Fruit fly (Drosophila melanogaster) S2 (cell line): ENCODE data around the gene CG10026.
A peak's percentile ranks its signal among the peaks of the same experiment; 100 is the strongest.

Experiments
- CG8478 ChIP-seq: fragments of >200 bp; optimal IDR thresholded peaks from 2 replicates; lab custom pipeline; 2018
- CTCF ChIP-seq, 2 experiments: fragments of >200 bp; optimal IDR thresholded peaks; 2 replicates each; lab custom pipeline; 2018

CG10026 gene

DNA sequence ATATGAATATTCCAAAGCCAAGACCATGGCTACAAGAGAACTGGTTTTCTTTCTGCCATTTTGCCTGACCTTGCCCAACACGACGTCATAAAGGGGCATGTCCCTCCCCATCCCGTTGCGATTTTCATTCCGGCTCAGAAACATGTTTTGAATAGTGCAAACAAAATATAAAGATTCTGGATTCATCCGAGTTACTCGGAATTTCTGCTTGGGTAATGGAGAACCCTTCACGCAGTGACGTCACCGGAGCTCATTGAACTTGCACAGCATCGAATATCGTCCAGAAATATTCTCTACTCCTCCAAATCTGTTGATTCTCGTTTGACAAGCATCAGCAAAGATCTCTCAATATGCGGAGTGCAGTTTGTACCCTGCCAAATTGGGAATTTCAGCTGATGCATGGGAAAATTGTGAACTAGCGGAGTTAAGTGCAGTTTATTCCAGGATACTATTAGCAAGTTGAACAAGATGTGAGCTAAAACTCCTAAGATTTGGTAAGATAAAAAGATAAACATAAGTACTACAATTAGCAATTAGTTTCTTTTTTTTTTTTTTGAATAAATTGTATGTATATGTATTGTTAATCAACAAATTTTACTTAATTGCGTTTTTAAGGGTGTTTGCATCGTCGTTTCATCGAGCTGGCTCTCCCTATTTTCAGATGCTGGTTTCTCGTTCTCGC is at the start of gene CG10026:
Gene CG10026 (plus strand): TSS at position 187 of the 682 bp plus-strand sequence.
- TF ChIP-seq CTCF (optimal IDR thresholded peaks at IDR 0.05; lab: Kevin White, UChicago) = no peak
- no peak for TF ChIP-seq CG8478

DNA sequence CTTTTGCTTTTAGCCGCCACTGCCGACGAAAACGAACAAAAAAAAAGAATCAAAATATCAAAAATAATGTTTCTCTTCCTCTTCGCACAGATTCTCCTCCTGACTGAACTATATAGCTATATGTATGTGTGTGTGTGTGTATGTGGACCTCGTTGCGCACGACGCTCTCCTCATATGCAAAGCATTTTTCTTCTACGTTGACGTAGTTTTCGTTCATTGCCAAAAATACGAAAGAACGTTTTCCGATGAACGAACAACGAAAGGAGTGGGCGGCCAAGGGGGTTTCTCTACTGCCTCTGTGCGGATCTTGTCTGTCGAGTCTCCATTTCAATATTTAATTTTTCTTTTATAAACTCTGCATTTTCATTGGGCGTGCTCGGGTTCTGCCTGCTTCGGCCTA is 49.3 kb upstream of the CG10026 start:
- TF ChIP-seq CTCF (optimal IDR thresholded peaks at IDR 0.05; lab: Kevin White, UChicago) (no peak), CG8478 (no peak)

DNA sequence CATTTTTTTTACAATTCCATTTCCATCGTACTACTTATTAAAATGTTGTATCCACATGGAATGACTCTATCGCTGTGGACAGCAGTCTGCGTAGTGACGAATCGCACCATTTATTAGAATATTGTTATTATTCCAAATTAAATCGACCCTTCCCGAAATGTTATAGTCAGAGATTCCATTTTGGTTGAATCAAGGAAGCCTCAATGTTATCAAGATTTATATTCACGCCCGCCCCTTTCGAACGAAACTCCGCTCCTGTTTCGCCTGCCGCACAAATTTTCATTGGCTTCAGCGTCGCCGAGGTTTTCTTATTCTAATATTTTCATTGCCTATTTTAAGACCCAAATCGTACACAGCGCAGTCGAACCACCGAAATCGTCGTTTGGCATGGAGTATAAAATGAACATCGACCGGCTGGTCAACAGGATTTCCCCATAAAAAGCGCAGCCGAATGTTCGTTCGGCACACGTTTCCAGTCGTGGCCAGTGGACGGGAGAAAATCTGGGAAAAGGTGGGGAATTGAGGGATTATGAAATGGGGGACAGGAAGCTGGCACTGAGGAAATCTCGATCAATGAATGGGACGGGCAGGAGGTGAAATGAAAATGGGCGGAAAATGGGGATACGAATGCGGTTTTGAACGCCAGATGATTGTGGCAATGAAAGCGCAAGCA is 48.2 kb upstream of the CG10026 start:
- TF ChIP-seq CG8478 = no peak
- TF ChIP-seq CTCF (optimal IDR thresholded peaks at IDR 0.05; lab: Kevin White, UChicago) = no peak

DNA sequence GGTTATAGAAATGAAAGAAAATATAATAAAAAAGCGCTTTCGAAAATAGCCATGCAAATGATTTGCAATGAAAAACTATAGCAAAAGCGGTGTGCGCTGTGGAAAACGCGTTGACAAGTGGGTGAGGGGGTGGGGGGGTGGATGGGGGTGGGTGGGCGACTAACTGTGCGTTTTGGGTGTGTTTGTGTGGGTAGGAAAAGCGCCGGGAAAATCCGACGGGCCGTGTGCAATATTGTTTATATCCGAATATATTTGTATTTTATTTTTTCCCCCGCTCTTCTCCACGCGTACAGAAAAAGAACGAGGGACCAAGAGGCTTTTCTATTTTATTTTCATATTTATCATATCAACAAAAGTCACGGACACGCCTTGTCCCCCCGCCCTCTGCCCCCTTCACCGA is 47.6 kb upstream of the CG10026 start:
- TF ChIP-seq CTCF (optimal IDR thresholded peaks at IDR 0.05; lab: Kevin White, UChicago) = no peak
- no peak for TF ChIP-seq CG8478

DNA sequence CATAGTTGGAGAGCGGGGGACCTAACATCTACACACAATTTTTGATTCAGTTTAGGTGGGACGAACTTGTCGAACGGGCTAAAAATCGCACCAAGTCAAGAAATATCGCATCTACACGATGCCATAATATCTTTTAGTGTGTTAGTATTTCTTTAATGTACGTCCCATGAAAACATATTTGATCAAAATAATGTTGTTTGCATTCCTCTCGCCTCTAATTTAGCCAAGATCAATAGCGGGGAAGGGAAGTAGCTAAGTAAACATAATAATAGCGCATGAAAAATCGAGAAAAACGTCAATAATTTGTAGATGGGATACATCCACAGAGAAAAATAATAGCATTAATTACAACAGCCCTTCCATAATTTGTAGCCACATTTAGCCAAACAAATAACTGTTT is 42.1 kb upstream of the CG10026 start:
- no peak for TF ChIP-seq CG8478
- no peak for TF ChIP-seq CTCF (optimal IDR thresholded peaks at IDR 0.05; lab: Kevin White, UChicago)

DNA sequence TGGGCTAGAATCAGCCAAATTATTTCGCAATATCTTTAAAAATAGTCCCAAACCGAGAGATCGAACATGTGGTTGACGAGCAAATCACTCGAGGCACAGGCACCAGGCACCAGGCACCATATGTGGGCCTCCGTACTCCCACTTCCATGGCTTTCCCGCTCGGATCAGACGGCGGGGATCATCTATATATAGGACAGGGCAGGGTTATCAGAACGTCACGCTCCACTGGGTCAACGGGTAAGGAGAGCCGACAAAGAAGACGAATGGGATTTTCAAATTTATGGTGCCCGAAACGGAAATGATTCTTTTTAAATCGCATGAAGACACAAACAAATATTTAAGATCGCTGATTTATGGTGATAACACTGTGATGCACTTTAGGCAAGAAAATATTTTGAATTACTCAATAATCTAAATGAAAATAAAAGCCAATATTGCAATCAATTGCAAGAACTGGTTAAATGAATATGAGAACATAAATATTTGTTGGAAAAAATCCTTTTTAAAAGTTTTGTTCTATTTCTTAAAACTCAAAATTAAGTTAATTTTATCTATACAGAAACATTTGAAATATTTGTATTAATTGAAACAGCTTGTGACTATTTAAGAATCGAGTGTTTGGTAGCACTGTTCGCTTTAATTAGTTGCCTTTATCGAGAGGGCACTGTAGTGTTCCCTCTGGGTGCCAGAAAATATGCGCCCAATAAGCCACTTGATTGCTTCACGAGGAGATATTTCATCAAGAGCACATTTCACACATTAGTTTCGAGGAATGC is 40.8 kb upstream of the CG10026 start:
- TF ChIP-seq CG8478 (no peak), CTCF (optimal IDR thresholded peaks at IDR 0.05; lab: Kevin White, UChicago) (no peak)

DNA sequence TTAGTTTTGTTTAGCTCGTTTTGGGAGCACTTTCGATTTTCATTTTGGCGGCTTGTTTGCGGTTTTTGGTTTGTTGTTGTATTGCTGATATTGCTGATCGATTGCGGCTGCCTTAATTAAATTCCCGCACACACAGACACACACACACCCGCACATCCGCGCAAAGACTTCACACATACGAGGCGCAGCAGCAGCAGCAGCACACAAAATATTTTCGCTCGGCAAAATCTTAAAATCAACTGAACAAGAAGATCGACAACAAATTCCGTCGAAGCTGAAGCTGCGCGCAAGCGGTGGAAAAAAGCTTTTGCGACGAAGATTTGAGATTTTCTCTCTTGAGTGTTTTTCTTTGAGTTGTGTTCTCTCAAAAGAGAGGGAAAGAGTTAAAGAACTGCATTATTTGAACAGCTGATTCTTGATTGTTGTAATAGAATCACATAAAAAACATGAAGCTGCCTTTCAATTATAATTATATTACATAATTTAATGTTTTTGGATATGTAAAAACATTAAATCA is 39.8 kb upstream of the CG10026 start:
- TF ChIP-seq CTCF (optimal IDR thresholded peaks at IDR 0.05; lab: Kevin White, UChicago) (no peak), CG8478 (no peak)

DNA sequence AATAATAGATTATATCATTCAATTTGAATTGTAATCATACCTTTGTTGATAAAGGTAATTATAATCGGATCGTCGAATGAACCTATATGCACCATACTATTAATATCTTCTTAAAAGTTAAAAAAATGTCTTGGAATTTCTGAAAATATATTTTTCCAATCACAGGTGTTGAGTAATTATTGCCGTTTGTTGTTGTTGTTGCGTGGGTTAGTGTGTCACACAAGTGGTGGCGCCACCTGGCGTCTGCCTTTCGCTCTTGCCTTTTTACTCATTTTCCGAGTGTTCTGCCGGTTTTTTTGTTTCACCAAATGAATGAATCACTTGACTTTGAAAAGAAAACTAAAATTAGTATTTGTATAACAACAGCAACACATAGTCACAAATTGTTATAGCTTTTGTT is 38.9 kb upstream of the CG10026 start:
- no peak for TF ChIP-seq CG8478
- TF ChIP-seq CTCF (optimal IDR thresholded peaks at IDR 0.05; lab: Kevin White, UChicago) = peak; percentile 73 to 86

DNA sequence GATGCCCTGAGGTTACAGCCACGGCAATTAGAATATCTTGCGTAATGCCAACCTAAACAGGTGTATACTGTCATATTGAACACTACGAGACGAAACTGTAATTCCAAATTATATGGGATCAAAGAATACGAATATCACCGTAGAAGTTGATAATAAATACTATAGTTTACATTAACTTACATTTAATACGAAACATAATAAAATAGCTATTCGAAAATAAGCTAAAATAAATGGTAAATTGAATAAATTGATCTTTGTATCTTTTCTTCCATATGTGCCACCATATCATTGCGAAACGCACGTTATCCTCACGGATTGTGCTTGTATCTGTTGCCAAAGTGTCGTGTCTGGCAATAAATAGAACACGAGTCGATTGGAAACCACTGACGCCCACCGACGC is 38.2 kb upstream of the CG10026 start:
- TF ChIP-seq CG8478 = no peak
- no peak for TF ChIP-seq CTCF (optimal IDR thresholded peaks at IDR 0.05; lab: Kevin White, UChicago)

DNA sequence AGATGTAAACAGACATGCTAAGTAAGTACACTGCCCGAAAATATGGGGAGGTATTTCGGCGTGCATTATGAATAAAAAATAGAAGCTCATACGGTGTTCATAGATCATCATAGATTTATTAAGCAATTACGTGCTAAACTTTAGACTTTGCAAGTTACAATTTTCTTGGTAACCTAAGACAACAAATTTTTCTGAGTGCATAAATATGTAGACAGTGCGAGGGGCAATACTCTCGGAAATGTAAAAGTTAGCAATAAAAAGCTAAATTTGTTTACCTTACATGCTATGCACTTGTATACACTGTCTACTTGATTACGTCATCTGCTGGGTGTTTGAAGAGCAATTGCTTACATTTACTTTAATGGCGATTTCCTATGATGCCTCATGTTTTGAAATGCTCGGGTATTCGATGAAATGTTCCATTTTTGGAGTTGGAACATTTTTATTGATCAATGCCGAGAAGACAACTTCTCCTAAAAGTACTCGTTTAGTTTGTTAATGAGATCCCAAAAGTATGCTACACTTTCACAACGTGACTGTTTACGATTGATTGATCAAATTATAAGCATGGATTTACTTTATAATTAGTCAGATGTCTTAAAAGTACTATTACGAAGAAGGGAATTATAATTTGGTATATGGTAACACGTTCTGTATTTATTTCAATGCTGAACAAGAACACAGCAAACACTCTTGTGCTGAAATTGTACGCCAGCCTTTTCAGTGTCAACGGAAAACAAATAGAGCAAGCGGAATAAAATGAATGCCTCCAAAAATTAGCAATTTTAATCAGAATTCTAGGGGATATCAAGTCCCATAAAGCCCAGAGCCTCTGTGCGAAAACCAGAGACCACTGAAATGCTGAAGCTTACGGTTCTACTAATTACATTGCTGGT is 37.2 kb upstream of the CG10026 start, which contains the start of gene Lectin-galC1:
Gene Lectin-galC1 (plus strand): TSS at position 846 of the 896 bp plus-strand sequence.
- TF ChIP-seq CTCF (optimal IDR thresholded peaks at IDR 0.05; lab: Kevin White, UChicago) (peak; percentile 23 to 30), CG8478 (no peak)

DNA sequence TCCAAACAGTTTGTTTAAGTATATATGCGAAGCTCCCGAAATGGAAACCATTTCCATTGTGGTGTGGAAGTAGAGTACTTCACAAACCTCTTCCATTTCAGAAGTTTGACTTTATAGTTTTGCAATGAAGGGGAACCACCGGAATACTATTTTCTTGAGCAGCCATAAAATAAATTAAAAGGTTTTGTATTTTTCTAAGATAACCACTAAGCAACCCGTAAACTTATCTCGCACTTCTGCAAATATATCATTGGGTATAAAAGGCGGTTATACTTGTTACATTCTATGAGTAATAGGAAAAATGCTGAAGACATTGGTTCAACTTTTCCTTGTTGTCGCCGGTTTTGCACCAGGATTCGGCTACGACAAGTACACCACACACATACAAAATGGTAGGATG is 36.0 kb upstream of the CG10026 start, which contains the start of gene lectin-37Da:
Gene lectin-37Da (plus strand): TSS at position 301 of the 400 bp plus-strand sequence.
- TF ChIP-seq CTCF (optimal IDR thresholded peaks at IDR 0.05; lab: Kevin White, UChicago) (no peak), CG8478 (no peak)

DNA sequence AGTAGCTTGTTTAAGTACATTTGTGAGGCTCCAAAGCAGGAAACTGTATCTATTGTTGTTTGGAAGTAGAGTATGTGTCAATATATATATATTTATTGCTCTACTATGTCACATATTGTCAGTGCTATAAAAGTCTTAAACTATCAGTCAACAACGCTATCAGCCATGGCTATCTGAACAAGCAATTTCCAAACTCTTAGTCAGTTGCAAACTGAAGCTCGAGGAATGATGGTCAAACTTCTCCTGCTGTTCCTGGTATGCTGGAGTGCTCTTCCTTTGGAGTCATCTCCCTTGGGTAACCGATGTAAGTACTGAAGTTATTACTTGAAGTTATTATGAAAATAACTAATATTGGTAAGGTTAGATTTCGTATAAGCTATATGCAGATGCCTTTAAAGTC is 35.2 kb upstream of the CG10026 start, which contains the start of gene lectin-37Db:
Gene lectin-37Db (plus strand): TSS at position 204 of the 400 bp plus-strand sequence.
- TF ChIP-seq CG8478 = no peak
- no peak for TF ChIP-seq CTCF (optimal IDR thresholded peaks at IDR 0.05; lab: Kevin White, UChicago)

DNA sequence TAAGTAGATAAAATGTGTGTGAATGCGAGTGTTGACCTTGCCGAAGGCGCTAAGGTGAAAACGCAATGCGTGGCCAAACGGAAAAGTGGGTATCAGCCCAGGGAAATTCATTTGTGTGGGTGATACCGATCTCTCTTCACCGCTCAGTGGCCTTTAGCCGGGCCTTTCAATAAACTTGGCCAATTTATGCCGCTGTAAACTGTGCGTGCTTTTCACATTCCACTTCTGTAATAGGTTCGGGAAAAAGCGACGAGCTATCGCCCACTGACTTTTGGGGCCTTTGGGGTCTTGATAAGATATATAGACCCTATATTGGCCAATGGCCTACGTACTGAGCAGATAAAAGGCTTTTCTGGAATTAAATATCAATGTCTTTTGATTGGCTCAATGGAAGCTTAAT is 32.5 kb upstream of the CG10026 start:
- TF ChIP-seq CTCF (optimal IDR thresholded peaks at IDR 0.05; lab: Kevin White, UChicago) (no peak), CG8478 (no peak)

DNA sequence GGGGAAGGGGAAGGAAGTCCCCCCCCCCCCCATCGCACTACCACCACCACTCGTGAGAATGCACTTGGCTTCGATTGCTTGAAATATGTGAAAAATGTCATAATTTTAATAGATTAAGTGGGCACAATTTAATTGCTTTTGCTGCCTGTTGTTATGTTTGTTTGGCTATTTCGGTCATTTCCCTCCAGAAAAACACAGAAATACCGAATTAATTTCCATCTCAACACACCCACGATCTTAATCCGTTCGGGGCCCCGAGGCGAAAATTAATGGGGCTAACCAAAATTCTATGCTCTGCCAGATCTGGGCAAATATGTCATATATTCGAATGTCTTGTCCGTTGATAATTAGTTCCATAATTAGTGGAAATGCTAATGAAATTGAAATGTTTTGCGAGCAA is 31.4 kb upstream of the CG10026 start:
- TF ChIP-seq CG8478 = no peak
- no peak for TF ChIP-seq CTCF (optimal IDR thresholded peaks at IDR 0.05; lab: Kevin White, UChicago)
